Worm (Caenorhabditis elegans) whole organism, L3 larva: Measurements from ENCODE around the gene aqp-3.

Experiments used
- R02D3.7 ChIP-seq: fragments of 150-350 bp; optimal IDR thresholded peaks from 2 replicates; lab custom pipeline; 2014; ENCODE audit warnings: missing biosample characterization, missing genetic modification characterization
- ZK546.5 ChIP-seq: sonication (generic microtip); optimal IDR thresholded peaks from 2 replicates; lab custom pipeline; 2017; ENCODE audit warnings: missing biosample characterization, missing genetic modification characterization
- aly-2 ChIP-seq: fragments of 150-350 bp; optimal IDR thresholded peaks from 2 replicates; lab custom pipeline; 2014; ENCODE audit warnings: missing biosample characterization, missing genetic modification characterization
- ama-1 ChIP-seq: fragments of 150-350 bp; optimal IDR thresholded peaks from 2 replicates; lab custom pipeline; 2018
- ceh-16 ChIP-seq: sonication (generic microtip); optimal IDR thresholded peaks from 2 replicates; lab custom pipeline; 2017; ENCODE audit warnings: missing biosample characterization, missing genetic modification characterization
- ceh-28 ChIP-seq: fragments of 150-350 bp; optimal IDR thresholded peaks from 2 replicates; lab custom pipeline; 2014; ENCODE audit warnings: missing biosample characterization, missing genetic modification reagents, missing genetic modification characterization
- ceh-82 ChIP-seq: fragments of 150-350 bp; optimal IDR thresholded peaks from 2 replicates; lab custom pipeline; 2014; ENCODE audit warnings: missing biosample characterization, missing genetic modification characterization
- ceh-9 ChIP-seq: sonication (generic microtip); optimal IDR thresholded peaks from 2 replicates; lab custom pipeline; 2018; ENCODE audit warnings: missing biosample characterization, missing genetic modification characterization
- daf-12 ChIP-seq: fragments of 150-350 bp; optimal IDR thresholded peaks from 2 replicates; lab custom pipeline; 2014; ENCODE audit warnings: missing biosample characterization, missing genetic modification reagents, missing genetic modification characterization
- egl-27 ChIP-seq: sonication (generic microtip); optimal IDR thresholded peaks from 4 replicates; lab custom pipeline; 2017; ENCODE audit warnings: missing biosample characterization, missing genetic modification reagents, missing genetic modification characterization
- egl-5 ChIP-seq: fragments of 150-350 bp; optimal IDR thresholded peaks from 2 replicates; lab custom pipeline; 2017; ENCODE audit warnings: missing biosample characterization, missing genetic modification reagents, missing genetic modification characterization, inconsistent platforms
- elt-1 ChIP-seq: fragments of 150-350 bp; optimal IDR thresholded peaks from 2 replicates; lab custom pipeline; 2014; ENCODE audit warnings: missing biosample characterization, missing genetic modification characterization
- elt-2 ChIP-seq: sonication (generic microtip); optimal IDR thresholded peaks from 2 replicates; lab custom pipeline; 2016; ENCODE audit warnings: missing genetic modification reagents, mild to moderate bottlenecking, missing genetic modification characterization, missing compliant biosample characterization
- elt-3 ChIP-seq, 3 experiments: fragments of 150-350 bp in 1 of 3; sonication (generic microtip) in 2 of 3; optimal IDR thresholded peaks; 2 replicates in 2 of 3; 4 replicates in 1 of 3; lab custom pipeline; 2014 to 2017; ENCODE audit warnings: missing biosample characterization in 3 of 3, missing genetic modification characterization in 3 of 3
- eor-1 ChIP-seq, 2 experiments: fragments of 150-350 bp; optimal IDR thresholded peaks; 2 replicates each; lab custom pipeline; 2014 to 2018; ENCODE audit warnings: missing biosample characterization in 2 of 2, missing genetic modification characterization in 2 of 2
- fkh-10 ChIP-seq: sonication (generic microtip); optimal IDR thresholded peaks from 2 replicates; lab custom pipeline; 2017; ENCODE audit warnings: missing biosample characterization, missing genetic modification reagents, missing genetic modification characterization
- fkh-2 ChIP-seq: fragments of 150-350 bp; optimal IDR thresholded peaks from 2 replicates; lab custom pipeline; 2014; ENCODE audit warnings: missing biosample characterization, missing genetic modification reagents, missing genetic modification characterization
- fos-1 ChIP-seq: fragments of 150-350 bp; optimal IDR thresholded peaks from 2 replicates; lab custom pipeline; 2014; ENCODE audit warnings: missing biosample characterization, missing genetic modification characterization
- hmg-11 ChIP-seq: sonication (generic microtip); optimal IDR thresholded peaks from 2 replicates; lab custom pipeline; 2016; ENCODE audit warnings: missing genetic modification characterization, missing compliant biosample characterization
- jun-1 ChIP-seq: fragments of 150-350 bp; optimal IDR thresholded peaks from 2 replicates; lab custom pipeline; 2014; ENCODE audit warnings: missing biosample characterization, missing genetic modification reagents, missing genetic modification characterization
- lin-15B ChIP-seq: fragments of 150-350 bp; optimal IDR thresholded peaks from 2 replicates; lab custom pipeline; 2014; ENCODE audit warnings: missing biosample characterization, missing genetic modification characterization
- lin-39 ChIP-seq: fragments of 150-350 bp; optimal IDR thresholded peaks from 2 replicates; lab custom pipeline; 2018; ENCODE audit warnings: missing biosample characterization, missing genetic modification reagents, missing genetic modification characterization
- lsy-12 ChIP-seq: sonication (generic microtip); optimal IDR thresholded peaks from 2 replicates; lab custom pipeline; 2016; ENCODE audit warnings: mild to moderate bottlenecking, missing genetic modification characterization, missing compliant biosample characterization
- mdl-1 ChIP-seq: fragments of 150-350 bp; optimal IDR thresholded peaks from 2 replicates; lab custom pipeline; 2014; ENCODE audit warnings: missing biosample characterization, missing genetic modification characterization
- mml-1 ChIP-seq: fragments of 150-350 bp; sonication (generic microtip); optimal IDR thresholded peaks from 3 replicates; lab custom pipeline; 2014; ENCODE audit warnings: missing biosample characterization, missing genetic modification characterization
- nfya-1 ChIP-seq: sonication (generic microtip); optimal IDR thresholded peaks from 2 replicates; lab custom pipeline; 2017; ENCODE audit warnings: missing genetic modification characterization, mild to moderate bottlenecking, missing compliant biosample characterization, antibody characterized with exemption, moderate library complexity; ENCODE audit not compliant: insufficient read depth
- nhr-11 ChIP-seq: fragments of 150-350 bp; optimal IDR thresholded peaks from 2 replicates; lab custom pipeline; 2014; ENCODE audit warnings: missing biosample characterization, missing genetic modification characterization
- nhr-12 ChIP-seq: fragments of 150-350 bp; optimal IDR thresholded peaks from 2 replicates; lab custom pipeline; 2014; ENCODE audit warnings: missing biosample characterization, missing genetic modification characterization
- nhr-23 ChIP-seq: fragments of 150-350 bp; optimal IDR thresholded peaks from 2 replicates; lab custom pipeline; 2014; ENCODE audit warnings: missing biosample characterization, missing genetic modification reagents, missing genetic modification characterization
- nhr-237 ChIP-seq: fragments of 150-350 bp; optimal IDR thresholded peaks from 2 replicates; lab custom pipeline; 2014; ENCODE audit warnings: missing biosample characterization, missing genetic modification characterization
- nhr-25 ChIP-seq: sonication (generic microtip); optimal IDR thresholded peaks from 2 replicates; lab custom pipeline; 2017; ENCODE audit warnings: missing biosample characterization, missing genetic modification characterization
- nhr-28 ChIP-seq: fragments of 150-350 bp; optimal IDR thresholded peaks from 2 replicates; lab custom pipeline; 2014; ENCODE audit warnings: missing biosample characterization, missing genetic modification characterization
- nhr-43 ChIP-seq: sonication (generic microtip); optimal IDR thresholded peaks from 2 replicates; lab custom pipeline; 2016; ENCODE audit warnings: mild to moderate bottlenecking, missing genetic modification characterization, missing compliant biosample characterization; ENCODE audit not compliant: poor library complexity, severe bottlenecking
- nhr-67 ChIP-seq: fragments of 150-350 bp; optimal IDR thresholded peaks from 2 replicates; lab custom pipeline; 2014; ENCODE audit warnings: missing biosample characterization, missing genetic modification characterization
- nhr-76 ChIP-seq: fragments of 150-350 bp; sonication (generic microtip); optimal IDR thresholded peaks from 5 replicates; lab custom pipeline; 2014; ENCODE audit warnings: missing biosample characterization, missing genetic modification characterization
- nhr-77 ChIP-seq: fragments of 150-350 bp; optimal IDR thresholded peaks from 2 replicates; lab custom pipeline; 2014; ENCODE audit warnings: missing biosample characterization, missing genetic modification characterization
- pha-4 ChIP-seq: fragments of 150-350 bp; optimal IDR thresholded peaks from 2 replicates; lab custom pipeline; 2014; ENCODE audit warnings: missing biosample characterization, missing genetic modification reagents, missing genetic modification characterization
- pqm-1 ChIP-seq: fragments of 150-350 bp; optimal IDR thresholded peaks from 2 replicates; lab custom pipeline; 2017; ENCODE audit warnings: missing biosample characterization, missing genetic modification characterization, inconsistent platforms
- sea-2 ChIP-seq: fragments of 150-350 bp; sonication (generic microtip); optimal IDR thresholded peaks from 4 replicates; lab custom pipeline; 2014; ENCODE audit warnings: missing biosample characterization, missing genetic modification reagents, missing genetic modification characterization
- skn-1 ChIP-seq: fragments of 150-350 bp; optimal IDR thresholded peaks from 2 replicates; lab custom pipeline; 2014; ENCODE audit warnings: missing biosample characterization, missing genetic modification characterization
- snpc-4 ChIP-seq: fragments of 150-350 bp; optimal IDR thresholded peaks from 2 replicates; lab custom pipeline; 2014; ENCODE audit warnings: missing biosample characterization, missing genetic modification characterization
- tbx-2 ChIP-seq: sonication (generic microtip); optimal IDR thresholded peaks from 2 replicates; lab custom pipeline; 2016; ENCODE audit warnings: mild to moderate bottlenecking, missing genetic modification characterization, missing compliant biosample characterization
- unc-39 ChIP-seq: sonication (generic microtip); optimal IDR thresholded peaks from 4 replicates; lab custom pipeline; 2017; ENCODE audit warnings: missing biosample characterization, missing genetic modification characterization
- unc-62 ChIP-seq: fragments of 150-350 bp; sonication (generic microtip); optimal IDR thresholded peaks from 4 replicates; lab custom pipeline; 2014; ENCODE audit warnings: missing biosample characterization, missing genetic modification reagents, missing genetic modification characterization
- zag-1 ChIP-seq: fragments of 150-350 bp; optimal IDR thresholded peaks from 2 replicates; lab custom pipeline; 2014; ENCODE audit warnings: missing biosample characterization, missing genetic modification characterization
- ztf-11 ChIP-seq: fragments of 150-350 bp; optimal IDR thresholded peaks from 2 replicates; lab custom pipeline; 2014; ENCODE audit warnings: missing biosample characterization, missing genetic modification characterization
- ztf-4 ChIP-seq: fragments of 150-350 bp; optimal IDR thresholded peaks from 2 replicates; lab custom pipeline; 2014; ENCODE audit warnings: missing biosample characterization, missing genetic modification characterization

Gene aqp-3

DNA sequence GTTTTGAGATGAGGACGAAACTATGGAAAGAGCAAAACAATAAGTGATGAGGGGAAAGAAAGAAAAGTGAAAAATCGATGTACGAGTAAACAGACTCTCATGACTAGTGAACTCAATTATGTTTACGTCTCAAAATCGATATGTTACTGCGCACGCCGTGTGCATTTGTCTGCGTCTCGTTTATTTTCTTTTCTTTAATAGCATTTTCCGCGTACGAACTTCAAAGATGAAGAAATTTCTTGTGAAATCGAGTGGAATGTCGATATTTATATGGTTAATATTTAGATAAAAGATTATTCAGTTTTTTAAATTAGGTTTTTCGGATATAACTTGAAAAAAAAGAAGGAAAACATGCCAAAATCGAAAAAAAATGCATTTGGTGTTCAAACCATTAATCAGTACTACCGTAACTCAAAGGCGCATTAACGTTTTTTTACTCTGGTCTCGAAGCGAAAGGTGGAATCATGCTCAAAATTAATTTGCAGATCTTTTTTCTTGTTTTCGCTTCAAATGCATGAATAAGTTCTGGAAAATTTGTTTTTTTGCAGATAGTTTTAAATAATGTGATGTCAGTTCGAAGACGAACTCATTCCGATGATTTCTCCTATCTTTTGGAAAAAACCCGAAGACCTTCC, 29.2 kb downstream of the aqp-3 start, which contains the start of gene fic-1:
Gene fic-1, plus strand, starts transcription at position 549 of the 635 bp plus-strand sequence.
- peak; percentile 34 for TF ChIP-seq pqm-1 (tag; lab: Kevin White, UChicago)
- no peak for TF ChIP-seq ama-1 (lab: Kevin White, UChicago)
- TF ChIP-seq ztf-4 (tag; lab: Kevin White, UChicago) = no peak
- peak; percentile 92 for TF ChIP-seq pha-4 (tag; lab: Kevin White, UChicago)
- TF ChIP-seq elt-3 (tag; optimal IDR thresholded peaks at IDR 0.05; lab: Kevin White, UChicago) = no peak
- no peak for TF ChIP-seq lin-39
- TF ChIP-seq ceh-28 (tag; lab: Kevin White, UChicago) = peak; percentile 91
- peak; percentile 94 for TF ChIP-seq fkh-10 (GFP tag; lab: Kevin White, UChicago)
- no peak for TF ChIP-seq ztf-11 (tag; lab: Kevin White, UChicago)
- no peak for TF ChIP-seq ceh-9
- no peak for TF ChIP-seq ceh-16 (tag; lab: Kevin White, UChicago)
- TF ChIP-seq mdl-1 (tag; lab: Kevin White, UChicago) = no peak
- TF ChIP-seq egl-27 (tag; lab: Kevin White, UChicago) = no peak
- no peak for TF ChIP-seq nhr-43 (tag; lab: Kevin White, UChicago)
- TF ChIP-seq sea-2 = peak; percentile 78
- no peak for TF ChIP-seq elt-1
- TF ChIP-seq elt-2 (tag; lab: Kevin White, UChicago) = peak; percentile 28
- TF ChIP-seq mml-1 (tag; lab: Kevin White, UChicago) = no peak
- no peak for TF ChIP-seq jun-1 (tag; lab: Kevin White, UChicago)
- no peak for TF ChIP-seq nhr-77
- TF ChIP-seq unc-62 (GFP tag; lab: Kevin White, UChicago) = no peak
- TF ChIP-seq lsy-12 (tag; lab: Kevin White, UChicago) = peak; percentile 4
- TF ChIP-seq nhr-25 (tag; lab: Kevin White, UChicago) = no peak
- TF ChIP-seq hmg-11 (tag; lab: Kevin White, UChicago) = no peak
- peak in 1 of 2 experiments; percentile 12 for TF ChIP-seq eor-1 (tag; optimal IDR thresholded peaks at IDR 0.05; lab: Kevin White, UChicago)
- TF ChIP-seq nfya-1 (tag; lab: Kevin White, UChicago) = peak; percentile 82
- TF ChIP-seq tbx-2 (tag; lab: Kevin White, UChicago) = no peak
- no peak for TF ChIP-seq nhr-12 (tag; lab: Kevin White, UChicago)
- TF ChIP-seq zag-1 = no peak
- TF ChIP-seq lin-15B (tag; lab: Kevin White, UChicago) = peak; percentile 51
- no peak for TF ChIP-seq nhr-11 (tag; lab: Kevin White, UChicago)
- TF ChIP-seq aly-2 (tag; lab: Kevin White, UChicago) = no peak
- no peak for TF ChIP-seq fos-1 (tag; lab: Kevin White, UChicago)
- TF ChIP-seq fkh-2 (tag; lab: Kevin White, UChicago) = peak; percentile 11
- peak; percentile 60 for TF ChIP-seq egl-5 (tag; lab: Kevin White, UChicago)
- TF ChIP-seq daf-12 (tag; lab: Kevin White, UChicago) = no peak
- no peak for TF ChIP-seq nhr-28 (tag; lab: Kevin White, UChicago)
- no peak for TF ChIP-seq ZK546.5 (tag; lab: Kevin White, UChicago)
- TF ChIP-seq unc-39 (tag; lab: Kevin White, UChicago) = no peak
- peak; percentile 15 for TF ChIP-seq R02D3.7 (tag; lab: Kevin White, UChicago)
- peak; percentile 16 for TF ChIP-seq skn-1 (tag; lab: Kevin White, UChicago)
- TF ChIP-seq nhr-237 (tag; lab: Kevin White, UChicago) = no peak
- no peak for TF ChIP-seq nhr-76
- TF ChIP-seq nhr-67 (tag; lab: Kevin White, UChicago) = no peak
- no peak for TF ChIP-seq nhr-23 (tag; lab: Kevin White, UChicago)
- peak; percentile 73 for TF ChIP-seq snpc-4 (tag; lab: Kevin White, UChicago)
- TF ChIP-seq ceh-82 (tag; lab: Kevin White, UChicago) = no peak
- TF ChIP-seq, all 47 proteins: peak for 15
